Fruit fly (Drosophila melanogaster) whole organism, prepupa: ENCODE data around the gene Tbcd.

ENCODE experiments used
- Blimp-1 ChIP-seq: fragments of 200-800 bp; sonication (Bioruptor generic); optimal IDR thresholded peaks from 3 replicates; lab custom pipeline; 2017; ENCODE audit warnings: missing biosample characterization, missing genetic modification characterization, mild to moderate bottlenecking, moderate library complexity, missing genetic modification reagents
- CG10631 ChIP-seq: fragments of 200-800 bp; sonication (Bioruptor generic); optimal IDR thresholded peaks from 2 replicates; lab custom pipeline; 2016; ENCODE audit warnings: missing biosample characterization, missing genetic modification characterization
- CG10669 ChIP-seq: fragments of 200-800 bp; sonication (Bioruptor generic); optimal IDR thresholded peaks from 3 replicates; lab custom pipeline; 2018; ENCODE audit warnings: missing biosample characterization, mild to moderate bottlenecking, missing genetic modification characterization, moderate library complexity
- CG11762 ChIP-seq: fragments of 200-800 bp; sonication (Bioruptor generic); optimal IDR thresholded peaks from 3 replicates; lab custom pipeline; 2016; ENCODE audit warnings: missing biosample characterization, missing genetic modification characterization; ENCODE audit not compliant: insufficient read depth
- CG11902 ChIP-seq: fragments of 200-800 bp; sonication (Bioruptor generic); optimal IDR thresholded peaks from 3 replicates; lab custom pipeline; 2016; ENCODE audit warnings: missing biosample characterization, missing genetic modification characterization
- CG1621 ChIP-seq: fragments of 200-800 bp; sonication (Bioruptor generic); optimal IDR thresholded peaks from 3 replicates; lab custom pipeline; 2018; ENCODE audit warnings: missing biosample characterization, mild to moderate bottlenecking, missing genetic modification characterization
- CG16779 ChIP-seq: fragments of 200-800 bp; sonication (Bioruptor generic); optimal IDR thresholded peaks from 3 replicates; lab custom pipeline; 2017; ENCODE audit warnings: missing biosample characterization, mild to moderate bottlenecking, missing genetic modification characterization
- CG3919 ChIP-seq: fragments of 200-800 bp; sonication (Bioruptor generic); optimal IDR thresholded peaks from 3 replicates; lab custom pipeline; 2016; ENCODE audit warnings: missing biosample characterization, missing genetic modification characterization
- CG4318 ChIP-seq: fragments of 200-800 bp; sonication (Bioruptor generic); optimal IDR thresholded peaks from 3 replicates; lab custom pipeline; 2017; ENCODE audit warnings: missing biosample characterization, mild to moderate bottlenecking, missing genetic modification characterization
- CG6163 ChIP-seq: fragments of 200-800 bp; sonication (Bioruptor generic); IDR thresholded peaks from 3 replicates; pipeline ENCODE4 v1.3.6; 2022; ENCODE audit warnings: missing biosample characterization, missing genetic modification characterization
- CG6792 ChIP-seq: fragments of 200-800 bp; sonication (Bioruptor generic); optimal IDR thresholded peaks from 3 replicates; lab custom pipeline; 2016; ENCODE audit warnings: missing biosample characterization, missing genetic modification characterization
- CG6808 ChIP-seq: fragments of 200-800 bp; sonication (Bioruptor generic); optimal IDR thresholded peaks from 3 replicates; lab custom pipeline; 2017; ENCODE audit warnings: missing biosample characterization, missing genetic modification characterization, mild to moderate bottlenecking, moderate library complexity, missing genetic modification reagents
- CG8119 ChIP-seq: fragments of 200-800 bp; sonication (Bioruptor generic); IDR thresholded peaks from 3 replicates; pipeline ENCODE4 v1.3.6; 2022; ENCODE audit warnings: missing biosample characterization, missing genetic modification characterization
- CG9139 ChIP-seq: fragments of 200-800 bp; sonication (Bioruptor generic); optimal IDR thresholded peaks from 3 replicates; lab custom pipeline; 2017; ENCODE audit warnings: missing biosample characterization, mild to moderate bottlenecking, missing genetic modification characterization
- Eip75B ChIP-seq: fragments of 200-800 bp; sonication (Bioruptor generic); optimal IDR thresholded peaks from 3 replicates; lab custom pipeline; 2016; ENCODE audit warnings: missing biosample characterization, missing genetic modification characterization
- Eip78C ChIP-seq: fragments of 200-800 bp; sonication (Bioruptor generic); peaks from one replicate; lab custom pipeline; 2016; ENCODE audit warnings: missing biosample characterization, missing genetic modification characterization
- Eip93F ChIP-seq: fragments of 200-800 bp; sonication (Bioruptor generic); optimal IDR thresholded peaks from 2 replicates; lab custom pipeline; 2016; ENCODE audit warnings: missing biosample characterization, mild to moderate bottlenecking, missing genetic modification characterization
- Ets21C ChIP-seq: fragments of 200-800 bp; sonication (Bioruptor generic); optimal IDR thresholded peaks from 3 replicates; lab custom pipeline; 2016; ENCODE audit warnings: missing biosample characterization, missing genetic modification characterization
- Gug ChIP-seq: fragments of 200-800 bp; sonication (Bioruptor generic); IDR thresholded peaks from 2 replicates; pipeline ENCODE4 v1.3.6; 2022; ENCODE audit warnings: missing biosample characterization, missing genetic modification characterization
- Hr39 ChIP-seq: fragments of 200-800 bp; sonication (Bioruptor generic); optimal IDR thresholded peaks from 2 replicates; lab custom pipeline; 2016; ENCODE audit warnings: missing biosample characterization, missing genetic modification characterization
- Lpt ChIP-seq: fragments of 200-800 bp; sonication (Bioruptor generic); optimal IDR thresholded peaks from 3 replicates; lab custom pipeline; 2016; ENCODE audit warnings: missing biosample characterization, missing genetic modification characterization
- Met ChIP-seq: fragments of 200-800 bp; sonication (Bioruptor generic); optimal IDR thresholded peaks from 3 replicates; lab custom pipeline; 2016; ENCODE audit warnings: missing biosample characterization, missing genetic modification characterization
- Sox14 ChIP-seq: fragments of 200-800 bp; sonication (Bioruptor generic); optimal IDR thresholded peaks from 3 replicates; lab custom pipeline; 2016; ENCODE audit warnings: missing biosample characterization, missing genetic modification characterization
- Sox15 ChIP-seq: fragments of 200-800 bp; sonication (Bioruptor generic); optimal IDR thresholded peaks from 3 replicates; lab custom pipeline; 2016; ENCODE audit warnings: missing biosample characterization, missing genetic modification characterization
- acj6 ChIP-seq: fragments of 200-800 bp; sonication (Bioruptor generic); optimal IDR thresholded peaks from 3 replicates; lab custom pipeline; 2016; ENCODE audit warnings: missing biosample characterization, missing genetic modification characterization
- cyc ChIP-seq: fragments of 200-800 bp; sonication (Bioruptor generic); optimal IDR thresholded peaks from 3 replicates; lab custom pipeline; 2016; ENCODE audit warnings: missing biosample characterization, missing genetic modification characterization
- dac ChIP-seq: fragments of 200-800 bp; sonication (Bioruptor generic); optimal IDR thresholded peaks from 2 replicates; lab custom pipeline; 2017; ENCODE audit warnings: missing biosample characterization, mild to moderate bottlenecking, missing genetic modification characterization
- dsx ChIP-seq: fragments of 200-800 bp; optimal IDR thresholded peaks from 3 replicates; lab custom pipeline; 2019; ENCODE audit warnings: missing biosample characterization, mild to moderate bottlenecking, missing genetic modification characterization, moderate library complexity; ENCODE audit not compliant: poor library complexity, severe bottlenecking
- eg ChIP-seq: fragments of 200-800 bp; sonication (Bioruptor generic); IDR thresholded peaks from 3 replicates; pipeline ENCODE4 v1.3.6; 2022; ENCODE audit warnings: missing biosample characterization, missing genetic modification characterization
- esn ChIP-seq: fragments of 200-800 bp; sonication (Bioruptor generic); optimal IDR thresholded peaks from 2 replicates; lab custom pipeline; 2016; ENCODE audit warnings: missing biosample characterization, mild to moderate bottlenecking, missing genetic modification characterization, moderate library complexity
- fd59A ChIP-seq: fragments of 200-800 bp; sonication (Bioruptor generic); optimal IDR thresholded peaks from 2 replicates; lab custom pipeline; 2017; ENCODE audit warnings: missing biosample characterization, mild to moderate bottlenecking, missing genetic modification characterization, missing genetic modification reagents
- fd85E ChIP-seq: fragments of 200-800 bp; sonication (Bioruptor generic); optimal IDR thresholded peaks from 3 replicates; lab custom pipeline; 2016; ENCODE audit warnings: missing biosample characterization, missing genetic modification characterization
- fkh ChIP-seq: fragments of 200-800 bp; sonication (Bioruptor generic); optimal IDR thresholded peaks from 3 replicates; lab custom pipeline; 2017; ENCODE audit warnings: missing biosample characterization, mild to moderate bottlenecking, missing genetic modification characterization, moderate library complexity
- lz ChIP-seq: fragments of 200-800 bp; sonication (Bioruptor generic); optimal IDR thresholded peaks from 3 replicates; lab custom pipeline; 2016; ENCODE audit warnings: missing biosample characterization, missing genetic modification characterization
- pdm3 ChIP-seq: fragments of 200-800 bp; sonication (Bioruptor generic); optimal IDR thresholded peaks from 3 replicates; lab custom pipeline; 2016; ENCODE audit warnings: missing biosample characterization, missing genetic modification characterization
- spab ChIP-seq: fragments of 200-800 bp; sonication (Bioruptor generic); optimal IDR thresholded peaks from 2 replicates; lab custom pipeline; 2017; ENCODE audit warnings: missing biosample characterization, mild to moderate bottlenecking, missing genetic modification characterization, missing genetic modification reagents
- ss ChIP-seq, 2 experiments: fragments of 200-800 bp; sonication (Bioruptor generic); optimal IDR thresholded peaks; 2 replicates in 1 of 2; 3 replicates in 1 of 2; lab custom pipeline; 2017 to 2018; ENCODE audit warnings: mild to moderate bottlenecking in 2 of 2, missing biosample characterization in 2 of 2, missing genetic modification characterization in 2 of 2, moderate library complexity in 1 of 2
- svp ChIP-seq: fragments of 200-800 bp; sonication (Bioruptor generic); peaks from one replicate; lab custom pipeline; 2016; ENCODE audit warnings: missing biosample characterization, missing genetic modification characterization
- vri ChIP-seq: fragments of 200-800 bp; sonication (Bioruptor generic); optimal IDR thresholded peaks from 3 replicates; lab custom pipeline; 2016; ENCODE audit warnings: missing biosample characterization, mild to moderate bottlenecking, missing genetic modification characterization

The Tbcd gene

DNA sequence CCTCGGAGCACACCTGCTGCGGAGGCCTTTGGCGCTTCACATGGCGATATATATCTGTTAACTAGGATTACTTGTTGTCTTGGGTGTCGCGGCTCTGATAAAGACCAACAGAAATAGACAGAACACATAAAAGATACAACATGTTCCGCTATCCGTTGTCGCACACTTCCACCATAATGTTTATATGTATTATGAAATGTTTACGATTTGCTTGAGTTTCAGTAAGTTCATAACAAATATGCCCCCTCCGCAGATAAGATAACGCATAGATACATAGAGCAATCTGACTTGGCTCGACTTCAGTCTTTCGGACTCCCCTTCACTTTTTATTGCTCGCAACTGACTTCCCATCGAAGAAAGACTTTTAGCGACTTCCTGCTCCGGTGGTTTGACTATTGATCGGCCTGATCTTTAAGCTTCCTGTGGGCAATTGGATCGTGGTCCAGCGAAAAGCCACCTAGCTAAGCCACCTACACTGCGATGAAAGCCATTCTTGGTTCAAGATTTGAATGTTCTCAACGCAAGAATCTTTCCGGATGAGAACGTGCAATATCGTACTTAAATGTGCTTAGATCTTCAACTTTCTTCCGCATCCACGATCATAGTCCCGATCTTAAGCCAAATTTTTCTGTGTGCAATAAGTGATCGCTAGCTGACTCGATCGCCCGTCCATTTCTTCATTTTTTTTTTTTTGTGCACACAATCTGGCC is 21.0 kb downstream of the Tbcd start (continued):
- TF ChIP-seq CG6792 (GFP tag; lab: Kevin White, UChicago) (no peak), Met (no peak), CG4318 (GFP tag; lab: Kevin White, UChicago) (peak; percentile 79), fkh (GFP tag; lab: Kevin White, UChicago) (peak; percentile 93), CG1621 (tag; lab: Kevin White, UChicago) (peak; percentile 53), CG10669 (GFP tag; lab: Kevin White, UChicago) (peak; percentile 64), Eip78C (peak; percentile 83), svp (GFP tag; lab: Kevin White, UChicago) (peak; percentile 47), CG9139 (GFP tag; lab: Kevin White, UChicago) (no peak), Gug (GFP tag; lab: Robert Waterston, UW) (peak; percentile 79), Hr39 (GFP tag; lab: Kevin White, UChicago) (no peak), CG3919 (GFP tag; lab: Kevin White, UChicago) (peak; percentile 81), CG11902 (GFP tag; lab: Kevin White, UChicago) (no peak), esn (GFP tag; lab: Kevin White, UChicago) (no peak), Sox14 (GFP tag; lab: Kevin White, UChicago) (peak; percentile 61), Ets21C (GFP tag; lab: Kevin White, UChicago) (no peak), ss (GFP tag; optimal IDR thresholded peaks at IDR 0.05; lab: Kevin White, UChicago) (peak in 1 of 2 experiments; percentile 23), Eip93F (GFP tag; lab: Kevin White, UChicago) (no peak), lz (GFP tag; lab: Kevin White, UChicago) (peak; percentile 4), fd59A (GFP tag; lab: Kevin White, UChicago) (peak; percentile 66)

DNA sequence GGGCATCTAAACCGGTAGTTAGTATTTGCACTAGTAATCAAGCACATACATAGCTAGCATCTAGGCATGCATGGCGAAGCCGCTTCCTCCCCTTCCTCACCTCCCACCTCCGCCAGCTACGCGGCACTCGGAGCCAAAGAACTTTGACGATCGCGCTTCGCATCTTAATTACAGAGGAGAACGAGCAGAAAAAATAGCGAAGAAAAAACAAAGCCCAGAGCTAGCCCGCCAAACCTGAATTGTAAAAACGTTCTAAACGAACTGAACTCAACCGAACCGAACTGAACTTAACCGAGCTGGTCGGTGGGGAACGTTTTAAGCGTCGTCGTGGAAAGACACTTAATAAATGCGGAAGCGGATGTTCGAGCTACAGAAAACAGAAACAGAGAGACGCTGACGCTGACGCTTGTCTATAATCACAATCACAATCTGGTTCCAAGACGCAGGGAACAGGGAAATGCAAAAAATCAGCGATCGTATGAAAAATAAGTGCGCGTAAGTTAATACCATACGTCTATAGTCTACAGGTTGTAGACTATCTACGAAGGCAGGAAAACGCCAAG is 21.7 kb downstream of the Tbcd start:
- TF ChIP-seq lz (GFP tag; lab: Kevin White, UChicago) (no peak), dsx (GFP tag; lab: Kevin White, UChicago) (no peak), CG6808 (GFP tag; lab: Kevin White, UChicago) (no peak), Sox14 (GFP tag; lab: Kevin White, UChicago) (no peak), Lpt (peak; percentile 4), CG16779 (tag; lab: Kevin White, UChicago) (no peak), spab (no peak), fd59A (GFP tag; lab: Kevin White, UChicago) (no peak), cyc (GFP tag; lab: Kevin White, UChicago) (no peak), CG6163 (GFP tag; lab: Robert Waterston, UW) (0 out of 3 replicates have a peak, but pooled peaks have one; percentile 5), eg (GFP tag; lab: Robert Waterston, UW) (no peak), fkh (GFP tag; lab: Kevin White, UChicago) (no peak), CG4318 (GFP tag; lab: Kevin White, UChicago) (no peak), svp (GFP tag; lab: Kevin White, UChicago) (peak; percentile 43), esn (GFP tag; lab: Kevin White, UChicago) (no peak), Eip75B (GFP tag; lab: Kevin White, UChicago) (no peak), Sox15 (GFP tag; lab: Kevin White, UChicago) (no peak), ss (GFP tag; optimal IDR thresholded peaks at IDR 0.05; lab: Kevin White, UChicago) (peak in 1 of 2 experiments; percentile 32), Eip78C (peak; percentile 29), CG3919 (GFP tag; lab: Kevin White, UChicago) (no peak), fd85E (GFP tag; lab: Kevin White, UChicago) (no peak), Blimp-1 (GFP tag; lab: Kevin White, UChicago) (no peak), CG10631 (GFP tag; lab: Kevin White, UChicago) (no peak), CG6792 (GFP tag; lab: Kevin White, UChicago) (no peak), Gug (GFP tag; lab: Robert Waterston, UW) (no peak), CG8119 (GFP tag; lab: Robert Waterston, UW) (no peak), dac (GFP tag; lab: Kevin White, UChicago) (no peak), pdm3 (GFP tag; lab: Kevin White, UChicago) (no peak), vri (GFP tag; lab: Kevin White, UChicago) (no peak), CG11762 (GFP tag; lab: Kevin White, UChicago) (no peak), acj6 (GFP tag; lab: Kevin White, UChicago) (no peak)
- TF ChIP-seq, all 60 proteins: peak for 5
